Worm (Caenorhabditis elegans) whole organism, L3 larva: ENCODE data around the gene glb-29.

Experiments
- ZK546.5 ChIP-seq: sonication (generic microtip); optimal IDR thresholded peaks from 2 replicates; lab custom pipeline; 2017; ENCODE audit warnings: missing biosample characterization, missing genetic modification characterization
- aly-2 ChIP-seq: fragments of 150-350 bp; optimal IDR thresholded peaks from 2 replicates; lab custom pipeline; 2014; ENCODE audit warnings: missing biosample characterization, missing genetic modification characterization
- ceh-28 ChIP-seq: fragments of 150-350 bp; optimal IDR thresholded peaks from 2 replicates; lab custom pipeline; 2014; ENCODE audit warnings: missing biosample characterization, missing genetic modification reagents, missing genetic modification characterization
- ceh-82 ChIP-seq: fragments of 150-350 bp; optimal IDR thresholded peaks from 2 replicates; lab custom pipeline; 2014; ENCODE audit warnings: missing biosample characterization, missing genetic modification characterization
- daf-12 ChIP-seq: fragments of 150-350 bp; optimal IDR thresholded peaks from 2 replicates; lab custom pipeline; 2014; ENCODE audit warnings: missing biosample characterization, missing genetic modification reagents, missing genetic modification characterization
- elt-2 ChIP-seq: sonication (generic microtip); optimal IDR thresholded peaks from 2 replicates; lab custom pipeline; 2016; ENCODE audit warnings: missing genetic modification reagents, mild to moderate bottlenecking, missing genetic modification characterization, missing compliant biosample characterization
- fos-1 ChIP-seq: fragments of 150-350 bp; optimal IDR thresholded peaks from 2 replicates; lab custom pipeline; 2014; ENCODE audit warnings: missing biosample characterization, missing genetic modification characterization
- lin-15B ChIP-seq: fragments of 150-350 bp; optimal IDR thresholded peaks from 2 replicates; lab custom pipeline; 2014; ENCODE audit warnings: missing biosample characterization, missing genetic modification characterization
- lin-39 ChIP-seq: fragments of 150-350 bp; optimal IDR thresholded peaks from 2 replicates; lab custom pipeline; 2018; ENCODE audit warnings: missing biosample characterization, missing genetic modification reagents, missing genetic modification characterization
- lsy-12 ChIP-seq: sonication (generic microtip); optimal IDR thresholded peaks from 2 replicates; lab custom pipeline; 2016; ENCODE audit warnings: mild to moderate bottlenecking, missing genetic modification characterization, missing compliant biosample characterization
- nhr-12 ChIP-seq: fragments of 150-350 bp; optimal IDR thresholded peaks from 2 replicates; lab custom pipeline; 2014; ENCODE audit warnings: missing biosample characterization, missing genetic modification characterization
- nhr-25 ChIP-seq: sonication (generic microtip); optimal IDR thresholded peaks from 2 replicates; lab custom pipeline; 2017; ENCODE audit warnings: missing biosample characterization, missing genetic modification characterization
- nhr-67 ChIP-seq: fragments of 150-350 bp; optimal IDR thresholded peaks from 2 replicates; lab custom pipeline; 2014; ENCODE audit warnings: missing biosample characterization, missing genetic modification characterization
- nhr-76 ChIP-seq: fragments of 150-350 bp; sonication (generic microtip); optimal IDR thresholded peaks from 5 replicates; lab custom pipeline; 2014; ENCODE audit warnings: missing biosample characterization, missing genetic modification characterization
- nhr-77 ChIP-seq: fragments of 150-350 bp; optimal IDR thresholded peaks from 2 replicates; lab custom pipeline; 2014; ENCODE audit warnings: missing biosample characterization, missing genetic modification characterization
- pha-4 ChIP-seq: fragments of 150-350 bp; optimal IDR thresholded peaks from 2 replicates; lab custom pipeline; 2014; ENCODE audit warnings: missing biosample characterization, missing genetic modification reagents, missing genetic modification characterization
- pqm-1 ChIP-seq: fragments of 150-350 bp; optimal IDR thresholded peaks from 2 replicates; lab custom pipeline; 2017; ENCODE audit warnings: missing biosample characterization, missing genetic modification characterization, inconsistent platforms
- sea-2 ChIP-seq: fragments of 150-350 bp; sonication (generic microtip); optimal IDR thresholded peaks from 4 replicates; lab custom pipeline; 2014; ENCODE audit warnings: missing biosample characterization, missing genetic modification reagents, missing genetic modification characterization
- skn-1 ChIP-seq: fragments of 150-350 bp; optimal IDR thresholded peaks from 2 replicates; lab custom pipeline; 2014; ENCODE audit warnings: missing biosample characterization, missing genetic modification characterization
- tbx-2 ChIP-seq: sonication (generic microtip); optimal IDR thresholded peaks from 2 replicates; lab custom pipeline; 2016; ENCODE audit warnings: mild to moderate bottlenecking, missing genetic modification characterization, missing compliant biosample characterization
- unc-62 ChIP-seq: fragments of 150-350 bp; sonication (generic microtip); optimal IDR thresholded peaks from 4 replicates; lab custom pipeline; 2014; ENCODE audit warnings: missing biosample characterization, missing genetic modification reagents, missing genetic modification characterization
- zag-1 ChIP-seq: fragments of 150-350 bp; optimal IDR thresholded peaks from 2 replicates; lab custom pipeline; 2014; ENCODE audit warnings: missing biosample characterization, missing genetic modification characterization
- ztf-11 ChIP-seq: fragments of 150-350 bp; optimal IDR thresholded peaks from 2 replicates; lab custom pipeline; 2014; ENCODE audit warnings: missing biosample characterization, missing genetic modification characterization

glb-29 gene

DNA sequence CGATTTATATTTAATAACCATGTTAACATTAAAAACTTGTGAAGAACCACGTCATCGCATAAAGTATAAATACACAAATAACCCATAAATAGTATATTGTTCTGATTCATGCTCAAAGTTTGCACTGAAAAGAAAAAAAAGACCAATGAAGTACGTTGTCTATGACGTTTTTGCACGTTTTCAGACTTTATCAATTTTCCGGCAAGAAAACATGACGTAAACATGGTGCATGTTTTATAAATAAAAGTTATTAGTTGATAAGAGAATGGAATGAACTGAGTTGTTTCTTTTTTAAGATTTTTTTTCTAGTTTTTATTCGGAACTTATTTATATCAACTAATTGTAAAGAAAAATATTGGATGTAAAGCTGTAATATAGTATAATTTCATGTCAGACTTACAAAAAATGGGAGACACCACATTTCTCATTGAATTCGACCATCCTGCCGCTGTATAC is 55.8 kb downstream of the glb-29 start, which contains the start of gene arrd-8:
Gene arrd-8, plus strand, starts transcription at position 406 of the 456 bp plus-strand sequence.
- TF ChIP-seq elt-2 (tag; lab: Kevin White, UChicago), result peak; percentile 64
- TF ChIP-seq unc-62 (GFP tag; lab: Kevin White, UChicago), result no peak
- TF ChIP-seq pqm-1 (tag; lab: Kevin White, UChicago), result peak; percentile 92
- TF ChIP-seq pha-4, result peak; percentile 55

- no peak for TF ChIP-seq nhr-76
- TF ChIP-seq ceh-82, result no peak
- no peak for TF ChIP-seq zag-1 (tag; lab: Kevin White, UChicago)
- TF ChIP-seq aly-2 (tag; lab: Kevin White, UChicago), result no peak
- TF ChIP-seq skn-1 (tag; lab: Kevin White, UChicago), result no peak
- no peak for TF ChIP-seq ceh-28 (tag; lab: Kevin White, UChicago)
- no peak for TF ChIP-seq ztf-11 (tag; lab: Kevin White, UChicago)
- no peak for TF ChIP-seq daf-12 (tag; lab: Kevin White, UChicago)
- no peak for TF ChIP-seq fos-1 (tag; lab: Kevin White, UChicago)
- no peak for TF ChIP-seq ZK546.5 (tag; lab: Kevin White, UChicago)
- no peak for TF ChIP-seq nhr-77 (tag; lab: Kevin White, UChicago)
- TF ChIP-seq nhr-67, result no peak
- TF ChIP-seq sea-2 (GFP tag; lab: Kevin White, UChicago), result no peak
- TF ChIP-seq lin-15B (tag; lab: Kevin White, UChicago), result no peak
Observed at ce11 chrII:12067451-12068076, 58.7 kb downstream of the glb-29 start, which contains the start of gene Y17G7B.22. Y17G7B.22 (plus strand) TSS chrII:12068026.

- no peak for TF ChIP-seq lsy-12 (tag; lab: Kevin White, UChicago)
- no peak for TF ChIP-seq nhr-12 (tag; lab: Kevin White, UChicago)
- TF ChIP-seq tbx-2 (tag; lab: Kevin White, UChicago), result no peak
- TF ChIP-seq lin-39 (tag; lab: Kevin White, UChicago), result no peak
- TF ChIP-seq nhr-25 (tag; lab: Kevin White, UChicago), result no peak
- no peak for TF ChIP-seq ceh-82
- TF ChIP-seq, all 47 proteins: peak for 0
Observed at ce11 chrII:12071243-12071642, 62.4 kb downstream of the glb-29 start.
